Worm (Caenorhabditis elegans): Measurements from ENCODE around the gene srx-86.

The srx-86 gene

DNA sequence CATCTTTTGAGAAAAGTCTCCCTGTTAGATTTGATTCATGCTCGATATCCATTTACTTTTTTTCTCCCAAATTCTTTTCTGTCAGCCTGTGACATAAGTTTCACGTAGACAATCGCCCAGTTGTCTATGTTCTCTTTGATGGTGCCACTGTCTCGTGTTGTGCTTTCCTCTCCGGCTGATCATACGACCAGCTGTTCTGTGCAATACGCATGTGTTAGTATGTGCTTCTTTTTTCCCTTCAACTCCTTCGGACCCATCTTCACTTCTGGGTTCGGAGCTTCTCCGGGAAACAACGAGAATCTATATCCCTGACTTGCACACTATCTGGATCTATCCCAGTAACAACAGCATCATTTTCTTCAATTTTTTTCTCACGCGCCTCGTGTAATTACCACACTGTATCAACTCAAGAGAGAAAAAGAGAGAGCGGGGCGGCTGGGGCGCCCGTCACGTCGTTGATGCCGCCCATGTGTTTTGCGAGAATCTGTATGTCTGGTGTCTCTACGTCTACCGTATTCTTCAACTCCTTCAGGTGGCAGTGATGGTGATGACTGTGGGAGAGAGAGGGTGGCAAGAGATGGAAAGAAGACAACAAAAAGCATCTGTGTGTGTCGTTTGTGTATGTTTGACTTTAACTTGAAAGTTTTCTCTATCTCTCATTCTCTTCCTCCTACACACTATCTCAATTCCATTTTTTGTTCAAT lies 30.8 kb upstream of the srx-86 start (continued):
- no peak for TF ChIP-seq F16B12.6 (tag; optimal IDR thresholded peaks at IDR 0.05)
- no peak for TF ChIP-seq nhr-76 (tag; optimal IDR thresholded peaks at IDR 0.05)
- peak; percentile 53 to 78 for TF ChIP-seq lin-35 (GFP tag; optimal IDR thresholded peaks at IDR 0.05)

DNA sequence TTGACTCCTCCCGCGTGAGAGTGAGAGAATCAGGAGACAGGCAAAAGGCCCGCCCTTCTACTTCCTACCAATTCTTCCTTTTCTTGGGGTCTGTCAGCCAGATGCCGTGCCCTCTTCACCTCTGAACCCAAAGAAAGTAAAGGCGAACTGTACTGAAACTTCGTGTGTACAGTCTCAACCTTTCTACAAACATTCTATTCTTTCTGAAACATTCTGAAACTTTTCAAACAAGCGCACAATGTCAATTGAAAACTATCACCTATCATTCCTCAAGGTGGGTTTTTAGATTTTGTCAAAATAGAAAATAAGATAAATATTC lies 30.2 kb upstream of the srx-86 start:
- TF ChIP-seq fkh-8 (tag; optimal IDR thresholded peaks at IDR 0.05) (no peak), snu-23 (GFP tag; optimal IDR thresholded peaks at IDR 0.05) (no peak), lin-35 (GFP tag; optimal IDR thresholded peaks at IDR 0.05) (no peak)

DNA sequence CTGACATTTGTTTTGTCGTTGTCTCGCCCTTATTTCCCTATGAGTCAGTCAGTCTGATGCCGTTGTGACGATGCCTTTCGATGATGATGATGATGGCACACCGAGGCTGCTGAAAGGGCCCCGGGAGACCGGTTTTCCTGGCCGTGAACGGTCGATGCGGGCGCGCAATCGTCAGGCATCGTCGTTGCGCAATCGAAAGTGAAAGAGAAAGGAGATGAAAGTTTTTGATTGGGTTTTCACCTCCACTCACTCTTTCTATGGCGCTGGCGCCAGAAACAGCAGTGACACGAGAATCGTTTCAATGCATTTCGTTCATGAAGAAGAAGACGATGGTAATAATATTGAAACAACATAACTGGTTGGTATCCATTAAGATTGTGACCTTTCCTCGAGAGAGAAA lies 29.8 kb upstream of the srx-86 start:
- TF ChIP-seq egl-13 (tag; optimal IDR thresholded peaks at IDR 0.05): no peak
- TF ChIP-seq efl-1 (optimal IDR thresholded peaks at IDR 0.05): peak; percentile 1 to 14
- peak in 1 of 2 experiments; percentile 90 for TF ChIP-seq efl-1 (GFP tag; optimal IDR thresholded peaks at IDR 0.05 in 1 of 2)
- TF ChIP-seq snu-23 (GFP tag; optimal IDR thresholded peaks at IDR 0.05): peak; percentile 51
- no peak for TF ChIP-seq ceh-88 (GFP tag; IDR thresholded peaks at IDR 0.05)
- TF ChIP-seq nhr-19 (GFP tag; conservative IDR thresholded peaks at IDR 0.05): no peak; the same call in none of the 2 replicates
- TF ChIP-seq nhr-85 (tag): peak; percentile 99
- TF ChIP-seq fkh-4 (tag; optimal IDR thresholded peaks at IDR 0.05; ENCODE audit: borderline replicate concordance): no peak
- TF ChIP-seq nhr-47 (tag; optimal IDR thresholded peaks at IDR 0.05): no peak
- TF ChIP-seq Y116A8C.19 (tag; optimal IDR thresholded peaks at IDR 0.05; ENCODE audit: borderline replicate concordance): no peak
- TF ChIP-seq blmp-1 (tag; optimal IDR thresholded peaks at IDR 0.05): peak; percentile 100
- TF ChIP-seq ztf-4 (tag; optimal IDR thresholded peaks at IDR 0.05): no peak
- TF ChIP-seq lin-14 (GFP tag; optimal IDR thresholded peaks at IDR 0.05): peak; percentile 88
- no peak for TF ChIP-seq sox-4 (tag; optimal IDR thresholded peaks at IDR 0.05)
- TF ChIP-seq ces-1 (GFP tag; optimal IDR thresholded peaks at IDR 0.05): no peak
- TF ChIP-seq nhr-12 (tag; optimal IDR thresholded peaks at IDR 0.05): no peak
- 0 out of 2 replicates have a peak, but pooled peaks have one; percentile 38 for TF ChIP-seq mab-9 (GFP tag; IDR thresholded peaks at IDR 0.05)
- no peak for TF ChIP-seq hpl-2 (GFP tag; optimal IDR thresholded peaks at IDR 0.05)
- no peak for TF ChIP-seq lin-15B (tag; optimal IDR thresholded peaks at IDR 0.05)
- TF ChIP-seq mep-1 (tag; optimal IDR thresholded peaks at IDR 0.05): peak; percentile 1
- peak; percentile 27 for TF ChIP-seq skn-1 (tag; optimal IDR thresholded peaks at IDR 0.05)
- peak; percentile 63 for TF ChIP-seq nhr-20 (tag; optimal IDR thresholded peaks at IDR 0.05)
- TF ChIP-seq hlh-17 (GFP tag; optimal IDR thresholded peaks at IDR 0.05; ENCODE audit: borderline replicate concordance): no peak
- TF ChIP-seq unc-130 (tag; optimal IDR thresholded peaks at IDR 0.05): no peak
- no peak for TF ChIP-seq hlh-4 (tag; optimal IDR thresholded peaks at IDR 0.05)
- TF ChIP-seq ceh-8 (GFP tag; optimal IDR thresholded peaks at IDR 0.05): no peak
- TF ChIP-seq tbx-2 (tag; optimal IDR thresholded peaks at IDR 0.05): no peak
- TF ChIP-seq xbp-1 (tag; optimal IDR thresholded peaks at IDR 0.05): no peak
- no peak for TF ChIP-seq vab-15 (tag; optimal IDR thresholded peaks at IDR 0.05)
- no peak for TF ChIP-seq nhr-11 (tag; optimal IDR thresholded peaks at IDR 0.05)
- TF ChIP-seq fkh-8 (tag; optimal IDR thresholded peaks at IDR 0.05): no peak
- no peak for TF ChIP-seq zip-4 (GFP tag; optimal IDR thresholded peaks at IDR 0.05)
- TF ChIP-seq nhr-76 (tag; optimal IDR thresholded peaks at IDR 0.05): no peak
- TF ChIP-seq nhr-28 (tag; optimal IDR thresholded peaks at IDR 0.05): no peak
- no peak for TF ChIP-seq unc-86 (tag; optimal IDR thresholded peaks at IDR 0.05)
- no peak for TF ChIP-seq aha-1 (tag; optimal IDR thresholded peaks at IDR 0.05)
- no peak for TF ChIP-seq nhr-77 (tag; optimal IDR thresholded peaks at IDR 0.05)
- TF ChIP-seq isw-1 (GFP tag; IDR thresholded peaks at IDR 0.05): no peak
- TF ChIP-seq nhr-84 (tag; optimal IDR thresholded peaks at IDR 0.05): no peak
- no peak for TF ChIP-seq lin-39 (tag; optimal IDR thresholded peaks at IDR 0.05)
- TF ChIP-seq C16A3.4 (tag; optimal IDR thresholded peaks at IDR 0.05): no peak
- no peak for TF ChIP-seq sup-37 (GFP tag; optimal IDR thresholded peaks at IDR 0.05)
- TF ChIP-seq nhr-90 (tag; optimal IDR thresholded peaks at IDR 0.05; ENCODE audit: poor library complexity): peak; percentile 60
- TF ChIP-seq C34B4.2 (tag; optimal IDR thresholded peaks at IDR 0.05): no peak
- TF ChIP-seq unc-30 (tag; optimal IDR thresholded peaks at IDR 0.05): no peak
- peak in 1 of 2 experiments; percentile 50 for TF ChIP-seq lsy-2 (tag; optimal IDR thresholded peaks at IDR 0.05)
- no peak for TF ChIP-seq irx-1 (tag; optimal IDR thresholded peaks at IDR 0.05)

Data from whole organism, L1 larva.